Worm (Caenorhabditis elegans): Measurements from ENCODE around the gene srh-116.

- TF ChIP-seq egl-43 (GFP tag; IDR thresholded peaks at IDR 0.05) (no peak), ZK546.5 (tag; optimal IDR thresholded peaks at IDR 0.05) (no peak), dve-1 (tag; optimal IDR thresholded peaks at IDR 0.05; ENCODE audit: insufficient read depth) (no peak), fkh-10 (GFP tag; optimal IDR thresholded peaks at IDR 0.05) (no peak), F26F4.8 (GFP tag; conservative IDR thresholded peaks at IDR 0.05) (no peak), nhr-42 (GFP tag; IDR thresholded peaks at IDR 0.05) (no peak), dpl-1 (GFP tag; optimal IDR thresholded peaks at IDR 0.05) (no peak), fos-1 (tag; optimal IDR thresholded peaks at IDR 0.05) (no peak)
Observed at ce11 chrV:17255454-17255853, 526 bp upstream of the srh-116 start, which contains the start of gene srh-115.

All from whole organism, L4 larva.